Worm (Caenorhabditis elegans): Measurements from ENCODE around the gene F55A11.8.

- TF ChIP-seq snpc-4 (tag; optimal IDR thresholded peaks at IDR 0.05) (no peak), ama-1 (optimal IDR thresholded peaks at IDR 0.05) (no peak), elt-1 (tag; optimal IDR thresholded peaks at IDR 0.05) (no peak), nhr-11 (tag; optimal IDR thresholded peaks at IDR 0.05) (no peak), dmd-4 (tag; optimal IDR thresholded peaks at IDR 0.05) (no peak), nhr-77 (tag; optimal IDR thresholded peaks at IDR 0.05) (no peak), ceh-16 (tag; optimal IDR thresholded peaks at IDR 0.05) (no peak), elt-3 (tag; optimal IDR thresholded peaks at IDR 0.05) (no peak), sma-3 (GFP tag; optimal IDR thresholded peaks at IDR 0.05) (no peak), mbf-1 (tag; optimal IDR thresholded peaks at IDR 0.05) (no peak), unc-62 (GFP tag; optimal IDR thresholded peaks at IDR 0.05) (no peak)
These were observed 27.6 kb upstream of the F55A11.8 start, which contains the start of gene T04F3.5 for ce11 chrV:11760371-11760770.

Measured in whole organism, L2 larva.